Worm (Caenorhabditis elegans): ENCODE measurements around the gene scl-25.

DNA sequence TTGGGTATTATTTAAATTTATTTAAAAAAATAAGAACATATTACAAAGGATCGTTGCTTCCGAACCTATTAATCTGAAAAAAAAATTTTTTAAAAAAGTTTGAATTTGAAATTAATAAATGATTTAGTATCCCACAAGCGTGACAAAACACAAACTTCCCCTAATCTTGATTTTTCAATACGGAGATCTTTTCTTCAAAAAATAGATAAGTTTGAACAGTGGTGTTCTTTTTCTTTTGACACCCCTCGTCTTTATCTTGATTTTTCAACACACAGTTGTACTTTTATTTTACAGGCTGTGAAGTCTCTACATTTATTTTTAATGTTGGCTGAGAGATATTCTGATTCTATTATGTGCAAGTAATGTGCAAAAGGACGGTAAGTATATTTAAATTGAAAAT lies 10.9 kb downstream of the scl-25 start, which contains the start of gene T19C9.10:
- TF ChIP-seq lsy-2 (tag; optimal IDR thresholded peaks at IDR 0.05) = no peak
- TF ChIP-seq unc-62 (GFP tag; optimal IDR thresholded peaks at IDR 0.05) = no peak
- TF ChIP-seq ceh-16 (tag; optimal IDR thresholded peaks at IDR 0.05) = no peak
- no peak for TF ChIP-seq nhr-23 (tag; optimal IDR thresholded peaks at IDR 0.05)
- TF ChIP-seq zag-1 (tag; optimal IDR thresholded peaks at IDR 0.05) = no peak
- TF ChIP-seq lin-13 (GFP tag; optimal IDR thresholded peaks at IDR 0.05) = no peak
- TF ChIP-seq fos-1 (tag; optimal IDR thresholded peaks at IDR 0.05) = no peak
- no peak for TF ChIP-seq ztf-11 (tag; optimal IDR thresholded peaks at IDR 0.05)
- TF ChIP-seq nhr-12 (tag; optimal IDR thresholded peaks at IDR 0.05) = no peak
- no peak for TF ChIP-seq nhr-25 (tag; optimal IDR thresholded peaks at IDR 0.05)
- no peak for TF ChIP-seq nhr-77 (tag; optimal IDR thresholded peaks at IDR 0.05)
- no peak for TF ChIP-seq nhr-11 (tag; optimal IDR thresholded peaks at IDR 0.05)
